Fruit fly (Drosophila melanogaster) whole organism, embryonic: ENCODE data around the gene SNRPG.

ENCODE experiments used
- ATbp ChIP-seq: fragments of 200-800 bp; sonication (Bioruptor generic); optimal IDR thresholded peaks from 2 replicates; lab custom pipeline; 2017; ENCODE audit warnings: missing biosample characterization, mild to moderate bottlenecking, missing genetic modification characterization, missing genetic modification reagents
- Abd-B ChIP-seq: fragments of 200-800 bp; sonication (Bioruptor generic); optimal IDR thresholded peaks from 2 replicates; lab custom pipeline; 2018; ENCODE audit warnings: missing biosample characterization, mild to moderate bottlenecking, missing genetic modification characterization, moderate library complexity
- Ada2b ChIP-seq: fragments of 200-800 bp; sonication (Bioruptor generic); IDR thresholded peaks from 2 replicates; pipeline ENCODE4 v1.3.6; 2022; ENCODE audit warnings: missing biosample characterization, missing genetic modification characterization
- BEAF-32 ChIP-seq: fragments of 200-800 bp; sonication (Bioruptor generic); optimal IDR thresholded peaks from 3 replicates; lab custom pipeline; 2017; ENCODE audit warnings: missing biosample characterization, missing genetic modification characterization, mild to moderate bottlenecking, moderate library complexity, missing genetic modification reagents
- CG10565 ChIP-seq: fragments of 200-800 bp; sonication (Bioruptor generic); optimal IDR thresholded peaks from 3 replicates; lab custom pipeline; 2016; ENCODE audit warnings: missing biosample characterization, mild to moderate bottlenecking, missing genetic modification characterization
- CG11723 ChIP-seq: fragments of 200-800 bp; sonication (Bioruptor generic); optimal IDR thresholded peaks from 2 replicates; lab custom pipeline; 2017; ENCODE audit warnings: missing biosample characterization, mild to moderate bottlenecking, missing genetic modification characterization
- CG12155 ChIP-seq: fragments of 200-800 bp; sonication (Bioruptor generic); optimal IDR thresholded peaks from 3 replicates; lab custom pipeline; 2016; ENCODE audit warnings: missing biosample characterization, missing genetic modification characterization
- CG1233 ChIP-seq: fragments of 200-800 bp; sonication (Bioruptor generic); optimal IDR thresholded peaks from 4 replicates; lab custom pipeline; 2018; ENCODE audit warnings: missing biosample characterization, mild to moderate bottlenecking, missing genetic modification characterization
- CG14860 ChIP-seq: fragments of 200-800 bp; sonication (Bioruptor generic); IDR thresholded peaks from 3 replicates; pipeline ENCODE4 v1.3.6; 2022; ENCODE audit warnings: missing biosample characterization, missing genetic modification characterization; ENCODE audit not compliant: partially characterized antibody
- CG14965 ChIP-seq: fragments of 200-800 bp; sonication (Bioruptor generic); optimal IDR thresholded peaks from 2 replicates; lab custom pipeline; 2016; ENCODE audit warnings: missing biosample characterization, missing genetic modification characterization, borderline replicate concordance
- CG17829 ChIP-seq: fragments of 200-800 bp; optimal IDR thresholded peaks from 2 replicates; lab custom pipeline; 2019; ENCODE audit warnings: missing biosample characterization, mild to moderate bottlenecking, missing genetic modification characterization, moderate library complexity
- CG2116 ChIP-seq: fragments of 200-800 bp; sonication (Bioruptor generic); optimal IDR thresholded peaks from 3 replicates; lab custom pipeline; 2018; ENCODE audit warnings: missing biosample characterization, mild to moderate bottlenecking, missing genetic modification characterization
- CG2202 ChIP-seq: fragments of 200-800 bp; sonication (Bioruptor generic); optimal IDR thresholded peaks from 2 replicates; lab custom pipeline; 2018; ENCODE audit warnings: missing biosample characterization, mild to moderate bottlenecking, missing genetic modification characterization
- CG2678 ChIP-seq: fragments of 200-800 bp; sonication (Bioruptor generic); optimal IDR thresholded peaks from 3 replicates; lab custom pipeline; 2019; ENCODE audit warnings: missing biosample characterization, mild to moderate bottlenecking, missing genetic modification characterization, moderate library complexity
- CG32532 ChIP-seq: fragments of 200-800 bp; sonication (Bioruptor generic); IDR thresholded peaks from 2 replicates; pipeline ENCODE4 v1.3.6; 2022; ENCODE audit warnings: missing biosample characterization, missing genetic modification characterization
- CG33557 ChIP-seq: fragments of 200-800 bp; sonication (Bioruptor generic); optimal IDR thresholded peaks from 2 replicates; lab custom pipeline; 2019; ENCODE audit warnings: missing biosample characterization, mild to moderate bottlenecking, missing genetic modification characterization, moderate library complexity
- CG4404 ChIP-seq: fragments of 200-800 bp; sonication (Bioruptor generic); IDR thresholded peaks from 2 replicates; pipeline ENCODE4 v1.3.6; 2022; ENCODE audit warnings: missing biosample characterization, missing genetic modification characterization
- CG5953 ChIP-seq: fragments of 200-800 bp; sonication (Bioruptor generic); IDR thresholded peaks from 2 replicates; pipeline ENCODE4 v1.3.6; 2022; ENCODE audit warnings: missing biosample characterization, missing genetic modification characterization
- CG6175 ChIP-seq: fragments of 200-800 bp; sonication (Bioruptor generic); IDR thresholded peaks from 3 replicates; pipeline ENCODE4 v1.3.6; 2022; ENCODE audit warnings: missing biosample characterization, missing genetic modification characterization
- CG6272 ChIP-seq: fragments of 200-800 bp; sonication (Bioruptor generic); IDR thresholded peaks from 2 replicates; pipeline ENCODE4 v1.3.6; 2022; ENCODE audit warnings: missing biosample characterization, missing genetic modification characterization
- CG7987 ChIP-seq: fragments of 200-800 bp; sonication (Bioruptor generic); optimal IDR thresholded peaks from 2 replicates; lab custom pipeline; 2018; ENCODE audit warnings: missing biosample characterization, mild to moderate bottlenecking, missing genetic modification characterization, moderate library complexity
- CG8388 ChIP-seq: fragments of 200-800 bp; sonication (Bioruptor generic); optimal IDR thresholded peaks from 2 replicates; lab custom pipeline; 2019; ENCODE audit warnings: missing biosample characterization, mild to moderate bottlenecking, missing genetic modification characterization, moderate library complexity
- CG9609 ChIP-seq: fragments of 200-800 bp; sonication (Bioruptor generic); optimal IDR thresholded peaks from 3 replicates; lab custom pipeline; 2016; ENCODE audit warnings: missing biosample characterization, missing genetic modification characterization
- CG9727 ChIP-seq: fragments of 200-800 bp; sonication (Bioruptor generic); optimal IDR thresholded peaks from 3 replicates; lab custom pipeline; 2017; ENCODE audit warnings: missing biosample characterization, mild to moderate bottlenecking, missing genetic modification characterization
- CkIIα-i1 ChIP-seq: fragments of 200-800 bp; sonication (Bioruptor generic); IDR thresholded peaks from 2 replicates; pipeline ENCODE4 v1.3.6; 2022; ENCODE audit warnings: missing biosample characterization, missing genetic modification characterization
- CrebB ChIP-seq: fragments of 200-800 bp; sonication (Bioruptor generic); optimal IDR thresholded peaks from 3 replicates; lab custom pipeline; 2018; ENCODE audit warnings: missing biosample characterization, mild to moderate bottlenecking, missing genetic modification characterization
- Dp ChIP-seq: fragments of 200-800 bp; sonication (Bioruptor generic); optimal IDR thresholded peaks from 2 replicates; lab custom pipeline; 2018; ENCODE audit warnings: missing biosample characterization, mild to moderate bottlenecking, missing genetic modification characterization, moderate library complexity
- Dref ChIP-seq: fragments of 200-800 bp; sonication (Bioruptor generic); IDR thresholded peaks from 2 replicates; pipeline ENCODE4 v1.3.6; 2022; ENCODE audit warnings: missing biosample characterization, missing genetic modification characterization
- E2f2 ChIP-seq: fragments of 200-800 bp; sonication (Bioruptor generic); IDR thresholded peaks from 2 replicates; pipeline ENCODE4 v1.3.6; 2022; ENCODE audit warnings: missing biosample characterization, missing genetic modification characterization
- Ets65A ChIP-seq: fragments of 200-800 bp; sonication (Bioruptor generic); peaks from one replicate; lab custom pipeline; 2016; ENCODE audit warnings: missing biosample characterization, missing genetic modification characterization
- Fer1 ChIP-seq: fragments of 200-800 bp; sonication (Bioruptor generic); optimal IDR thresholded peaks from 2 replicates; lab custom pipeline; 2017; ENCODE audit warnings: missing biosample characterization, mild to moderate bottlenecking, missing genetic modification characterization
- H2.0 ChIP-seq: fragments of 200-800 bp; sonication (Bioruptor generic); IDR thresholded peaks from 2 replicates; pipeline ENCODE4 v1.3.6; 2022; ENCODE audit warnings: missing biosample characterization, missing genetic modification characterization
- HLH3B ChIP-seq: fragments of 200-800 bp; sonication (Bioruptor generic); IDR thresholded peaks from 2 replicates; pipeline ENCODE4 v1.3.6; 2022; ENCODE audit warnings: missing biosample characterization, missing genetic modification characterization
- Hand ChIP-seq: fragments of 200-800 bp; sonication (Bioruptor generic); optimal IDR thresholded peaks from 2 replicates; lab custom pipeline; 2017; ENCODE audit warnings: mild to moderate bottlenecking, missing biosample characterization, missing genetic modification reagents, missing genetic modification characterization
- MESR4 ChIP-seq: fragments of 200-800 bp; sonication (Bioruptor generic); optimal IDR thresholded peaks from 2 replicates; lab custom pipeline; 2018; ENCODE audit warnings: missing biosample characterization, mild to moderate bottlenecking, missing genetic modification characterization, moderate library complexity
- PHDP ChIP-seq: fragments of 200-800 bp; sonication (Bioruptor generic); optimal IDR thresholded peaks from 3 replicates; lab custom pipeline; 2018; ENCODE audit warnings: missing biosample characterization, mild to moderate bottlenecking, missing genetic modification characterization, moderate library complexity
- Rx ChIP-seq: fragments of 200-800 bp; sonication (Bioruptor generic); IDR thresholded peaks from 2 replicates; pipeline ENCODE4 v1.3.6; 2022; ENCODE audit warnings: missing biosample characterization, missing genetic modification characterization
- Sry-δ ChIP-seq: fragments of 200-800 bp; sonication (Bioruptor generic); optimal IDR thresholded peaks from 2 replicates; lab custom pipeline; 2016; ENCODE audit warnings: missing biosample characterization, missing genetic modification characterization
- Usf ChIP-seq: fragments of 200-800 bp; sonication (Bioruptor generic); optimal IDR thresholded peaks from 2 replicates; lab custom pipeline; 2017; ENCODE audit warnings: missing genotype, missing biosample characterization, missing genetic modification characterization
- aop ChIP-seq: fragments of 200-800 bp; sonication (Bioruptor generic); IDR thresholded peaks from 2 replicates; pipeline ENCODE4 v1.3.6; 2022; ENCODE audit warnings: missing biosample characterization, missing genetic modification characterization
- chn ChIP-seq: fragments of 200-800 bp; sonication (Bioruptor generic); optimal IDR thresholded peaks from 2 replicates; lab custom pipeline; 2016; ENCODE audit warnings: missing biosample characterization, missing genetic modification characterization
- ci ChIP-seq: fragments of 200-800 bp; sonication (Bioruptor generic); IDR thresholded peaks from 3 replicates; pipeline ENCODE4 v1.3.6; 2022; ENCODE audit warnings: missing biosample characterization, missing genetic modification characterization
- fu2 ChIP-seq: fragments of 200-800 bp; sonication (Bioruptor generic); optimal IDR thresholded peaks from 2 replicates; lab custom pipeline; 2016; ENCODE audit warnings: missing biosample characterization, missing genetic modification characterization
- lola ChIP-seq, 3 experiments: fragments of >200 bp in 2 of 3; fragments of 200-800 bp in 1 of 3; sonication (Bioruptor generic) in 1 of 3; optimal IDR thresholded peaks; 2 replicates each; lab custom pipeline; 2017 to 2019; ENCODE audit warnings: missing biosample characterization in 3 of 3, missing genetic modification characterization in 3 of 3, mild to moderate bottlenecking in 1 of 3, moderate library complexity in 1 of 3
- psq ChIP-seq: fragments of 200-800 bp; sonication (Bioruptor generic); optimal IDR thresholded peaks from 2 replicates; lab custom pipeline; 2017; ENCODE audit warnings: missing biosample characterization, missing genetic modification characterization
- pum ChIP-seq: fragments of 200-800 bp; sonication (Bioruptor generic); optimal IDR thresholded peaks from 2 replicates; lab custom pipeline; 2016; ENCODE audit warnings: missing biosample characterization, missing genetic modification characterization
- sens ChIP-seq: fragments of 200-800 bp; sonication (Bioruptor generic); peaks from one replicate; lab custom pipeline; 2016; ENCODE audit warnings: missing biosample characterization, missing genetic modification characterization
- twi ChIP-seq: fragments of 200-800 bp; optimal IDR thresholded peaks from 2 replicates; lab custom pipeline; 2019; ENCODE audit warnings: missing biosample characterization, mild to moderate bottlenecking, missing genetic modification characterization, moderate library complexity
- vnd ChIP-seq: fragments of 200-800 bp; sonication (Bioruptor generic); IDR thresholded peaks from 3 replicates; pipeline ENCODE4 v1.3.6; 2022; ENCODE audit warnings: missing biosample characterization, missing genetic modification characterization; ENCODE audit not compliant: partially characterized antibody

The SNRPG gene

dm6 chrX:16598978-16599664, 41.1 kb downstream of the SNRPG start, which contains the start of the genes CG9784 and Nup153 (continued):
- peak; percentile 95 for TF ChIP-seq CG12155 (GFP tag; lab: Kevin White, UChicago)
- no peak for TF ChIP-seq CG33557
- TF ChIP-seq vnd (GFP tag; lab: Robert Waterston, UW) = peak; percentile 95
- TF ChIP-seq fu2 (GFP tag; lab: Kevin White, UChicago) = no peak
- no peak for TF ChIP-seq Hand (GFP tag; lab: Kevin White, UChicago)
- TF ChIP-seq Rx (GFP tag; lab: Robert Waterston, UW) = no peak
- no peak for TF ChIP-seq ATbp
- no peak for TF ChIP-seq CG9609
- TF ChIP-seq CG2202 (tag; lab: Kevin White, UChicago) = no peak
- TF ChIP-seq Abd-B (GFP tag; lab: Kevin White, UChicago) = no peak
- no peak for TF ChIP-seq CG8388 (GFP tag; lab: Kevin White, UChicago)
- no peak for TF ChIP-seq twi (tag; lab: Kevin White, UChicago)
- peak; percentile 26; the same call in 1 of the 2 replicates for TF ChIP-seq CG32532
- no peak for TF ChIP-seq CG11723 (GFP tag; lab: Kevin White, UChicago)
- TF ChIP-seq pum = no peak
- TF ChIP-seq ci (GFP tag; lab: Robert Waterston, UW) = 0 out of 3 replicates have a peak, but pooled peaks have one; percentile 8
- peak; percentile 51 for TF ChIP-seq sens (GFP tag; lab: Kevin White, UChicago)
- TF ChIP-seq BEAF-32 (GFP tag; lab: Kevin White, UChicago) = peak; percentile 93
- no peak for TF ChIP-seq CG17829 (tag; lab: Kevin White, UChicago)
- no peak for TF ChIP-seq CG10565
- no peak for TF ChIP-seq CG4404 (GFP tag; lab: Robert Waterston, UW)
- peak; percentile 68 for TF ChIP-seq psq (GFP tag; lab: Kevin White, UChicago)
- TF ChIP-seq PHDP (tag; lab: Kevin White, UChicago) = no peak
- peak; percentile 94 for TF ChIP-seq CG14860
- peak; percentile 52; the same call in 1 of the 2 replicates for TF ChIP-seq CG6272 (GFP tag; lab: Robert Waterston, UW)
- peak; percentile 92 for TF ChIP-seq MESR4 (GFP tag; lab: Kevin White, UChicago)
- TF ChIP-seq chn (GFP tag; lab: Kevin White, UChicago) = no peak
- TF ChIP-seq CG14965 = no peak
- TF ChIP-seq, all 482 proteins: peak for 67

- TF ChIP-seq CG7987 (GFP tag; lab: Kevin White, UChicago) (peak; percentile 9), Sry-δ (GFP tag; lab: Kevin White, UChicago) (peak; percentile 42), H2.0 (no peak), aop (GFP tag; lab: Robert Waterston, UW) (no peak), E2f2 (GFP tag; lab: Robert Waterston, UW) (peak; percentile 75), HLH3B (GFP tag; lab: Robert Waterston, UW) (no peak), Dp (GFP tag; lab: Kevin White, UChicago) (peak; percentile 62), Fer1 (GFP tag; lab: Kevin White, UChicago) (peak; percentile 21), CrebB (peak; percentile 5), CG6175 (GFP tag; lab: Robert Waterston, UW) (no peak), Usf (GFP tag; lab: Kevin White, UChicago) (no peak), lola (GFP tag; optimal IDR thresholded peaks at IDR 0.05; lab: Kevin White, UChicago) (peak in 1 of 3 experiments; percentile 14), MESR4 (GFP tag; lab: Kevin White, UChicago) (peak; percentile 68), CG2116 (GFP tag; lab: Kevin White, UChicago) (peak; percentile 30), CG2678 (tag; lab: Kevin White, UChicago) (no peak), CkIIα-i1 (no peak), CG9727 (GFP tag; lab: Kevin White, UChicago) (peak; percentile 0), CG5953 (no peak), CG1233 (GFP tag; lab: Kevin White, UChicago) (no peak), Dref (GFP tag; lab: Robert Waterston, UW) (peak; percentile 32; the same call in 1 of the 2 replicates), Ets65A (GFP tag; lab: Kevin White, UChicago) (peak; percentile 36), Ada2b (GFP tag; lab: Robert Waterston, UW) (no peak)
These were observed 41.8 kb downstream of the SNRPG start for dm6 chrX:16598336-16598977.
